Fruit fly (Drosophila melanogaster): ENCODE measurements around the gene CG8136.

DNA sequence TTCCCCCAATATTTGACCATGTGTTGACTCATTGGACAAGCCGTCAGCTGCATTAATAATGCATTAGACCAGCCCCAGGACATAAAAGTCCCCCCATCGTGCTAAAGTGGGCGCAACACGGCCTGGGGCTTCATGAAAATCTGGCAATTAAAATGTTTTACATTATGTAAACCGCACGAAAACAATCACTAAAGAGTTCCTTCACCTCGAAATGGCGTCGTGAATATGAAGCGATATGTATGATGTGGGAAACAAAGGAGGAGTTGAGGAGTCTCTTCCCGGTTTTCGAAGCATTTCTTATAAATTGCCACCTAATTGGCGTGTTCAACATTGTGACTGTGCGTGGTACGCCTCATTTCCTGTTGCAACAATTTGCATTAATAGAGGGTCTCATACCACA lies 21.5 kb downstream of the CG8136 start:
- TF ChIP-seq Hr39 (GFP tag; optimal IDR thresholded peaks at IDR 0.05) (no peak), CG6276 (GFP tag; optimal IDR thresholded peaks at IDR 0.05) (no peak), Hr4 (GFP tag; optimal IDR thresholded peaks at IDR 0.05) (no peak), topi (GFP tag; optimal IDR thresholded peaks at IDR 0.05) (no peak)
